Fruit fly (Drosophila melanogaster) Kc167 (cell line): ENCODE data around the gene Mo25.

Experiments
- Myc ChIP-seq: fragments of >200 bp; optimal IDR thresholded peaks from 2 replicates; lab custom pipeline; 2017; ENCODE audit warnings: missing external identifiers
- Sin3A ChIP-seq: fragments of >200 bp; optimal IDR thresholded peaks from 2 replicates; lab custom pipeline; 2018; ENCODE audit warnings: missing external identifiers
- h ChIP-seq: fragments of >200 bp; optimal IDR thresholded peaks from 3 replicates; lab custom pipeline; 2018; ENCODE audit warnings: missing external identifiers
- insv ChIP-seq: fragments of >200 bp; optimal IDR thresholded peaks from 3 replicates; lab custom pipeline; 2018; ENCODE audit warnings: missing external identifiers
- psq ChIP-seq: fragments of >200 bp; optimal IDR thresholded peaks from 2 replicates; lab custom pipeline; 2017; ENCODE audit warnings: missing external identifiers

dm6 chr3L:16642954-16643353, 27.7 kb upstream of the Mo25 start:
- TF ChIP-seq psq (no peak), Myc (lab: Kevin White, UChicago) (no peak), Sin3A (lab: Kevin White, UChicago) (no peak), h (lab: Kevin White, UChicago) (no peak), insv (lab: Kevin White, UChicago) (no peak)
